Worm (Caenorhabditis elegans) whole organism, young adult: ENCODE data around the gene R05D3.3.

Experiments
- B0336.3 ChIP-seq: fragments of 200-800 bp; sonication (Bioruptor generic); IDR thresholded peaks from 2 replicates; pipeline ENCODE4 v1.3.6; 2022; ENCODE audit warnings: missing genetic modification characterization, missing compliant biosample characterization
- F39B2.1 ChIP-seq: fragments of 200-800 bp; sonication (Bioruptor generic); IDR thresholded peaks from 2 replicates; pipeline ENCODE4 v1.3.6; 2022; ENCODE audit warnings: missing genetic modification reagents, missing genetic modification characterization, missing compliant biosample characterization
- F49E8.2 ChIP-seq: sonication (generic microtip); optimal IDR thresholded peaks from 3 replicates; lab custom pipeline; 2017; ENCODE audit warnings: missing genetic modification characterization, mild to moderate bottlenecking, missing compliant biosample characterization, antibody characterized with exemption, moderate library complexity; ENCODE audit not compliant: insufficient read depth
- K12H6.12 ChIP-seq: fragments of 200-800 bp; sonication (Bioruptor generic); optimal IDR thresholded peaks from 2 replicates; lab custom pipeline; 2018; ENCODE audit warnings: mild to moderate bottlenecking, missing genetic modification characterization, missing compliant biosample characterization
- Y53G8AR.9 ChIP-seq: fragments of 200-800 bp; sonication (Bioruptor generic); conservative IDR thresholded peaks from 2 replicates; pipeline ENCODE4 v1.3.6; 2022; ENCODE audit warnings: missing genetic modification reagents, missing genetic modification characterization, missing compliant biosample characterization
- Y56A3A.18 ChIP-seq: fragments of 200-800 bp; sonication (Bioruptor generic); IDR thresholded peaks from 2 replicates; pipeline ENCODE4 v1.3.6; 2022; ENCODE audit warnings: missing genetic modification reagents, missing genetic modification characterization, missing compliant biosample characterization
- Y79H2A.3 ChIP-seq: fragments of 200-800 bp; sonication (Bioruptor generic); conservative IDR thresholded peaks from 2 replicates; pipeline ENCODE4 v1.3.6; 2022; ENCODE audit warnings: missing genetic modification reagents, missing genetic modification characterization, missing compliant biosample characterization
- Y95B8A.8 ChIP-seq: fragments of 200-800 bp; sonication (Bioruptor generic); IDR thresholded peaks from 2 replicates; pipeline ENCODE4 v1.3.6; 2022; ENCODE audit warnings: missing genetic modification reagents, missing genetic modification characterization, missing compliant biosample characterization
- akir-1 ChIP-seq: fragments of 200-800 bp; sonication (Bioruptor generic); optimal IDR thresholded peaks from 2 replicates; lab custom pipeline; 2018; ENCODE audit warnings: mild to moderate bottlenecking, missing genetic modification characterization, moderate library complexity, missing compliant biosample characterization
- atf-7 ChIP-seq: sonication (generic microtip); optimal IDR thresholded peaks from 2 replicates; lab custom pipeline; 2017; ENCODE audit warnings: mild to moderate bottlenecking, missing genetic modification characterization, missing compliant biosample characterization
- attf-3 ChIP-seq: fragments of 200-800 bp; sonication (Bioruptor generic); conservative IDR thresholded peaks from 2 replicates; pipeline ENCODE4 v1.3.6; 2022; ENCODE audit warnings: missing genetic modification reagents, missing genetic modification characterization, missing compliant biosample characterization
- bed-2 ChIP-seq: fragments of 200-800 bp; sonication (Bioruptor generic); IDR thresholded peaks from 2 replicates; pipeline ENCODE4 v1.3.6; 2022; ENCODE audit warnings: missing genetic modification reagents, missing genetic modification characterization, missing compliant biosample characterization
- cebp-1 ChIP-seq, 2 experiments: fragments of 200-800 bp in 1 of 2; sonication (Bioruptor generic) in 1 of 2; sonication (generic microtip) in 1 of 2; IDR thresholded peaks in 1 of 2; optimal IDR thresholded peaks in 1 of 2; 2 replicates each; pipeline versions ENCODE4 v1.3.6 to Lab custom; 2017 to 2022; ENCODE audit warnings: missing compliant biosample characterization in 2 of 2, missing genetic modification characterization in 2 of 2, mild to moderate bottlenecking in 1 of 2, missing genetic modification reagents in 1 of 2, moderate library complexity in 1 of 2
- chd-7 ChIP-seq: sonication (generic microtip); optimal IDR thresholded peaks from 2 replicates; lab custom pipeline; 2016; ENCODE audit warnings: mild to moderate bottlenecking, missing genetic modification characterization, moderate library complexity, missing compliant biosample characterization
- dox-1 ChIP-seq: fragments of 200-800 bp; sonication (Bioruptor generic); IDR thresholded peaks from 2 replicates; pipeline ENCODE4 v1.3.6; 2022; ENCODE audit warnings: missing genetic modification reagents, missing genetic modification characterization, missing compliant biosample characterization
- egl-44 ChIP-seq: fragments of 200-800 bp; sonication (Bioruptor generic); IDR thresholded peaks from 2 replicates; pipeline ENCODE4 v1.3.6; 2022; ENCODE audit warnings: missing genetic modification reagents, missing genetic modification characterization, missing compliant biosample characterization
- hmg-1.2 ChIP-seq: fragments of 200-800 bp; sonication (Bioruptor generic); IDR thresholded peaks from 2 replicates; pipeline ENCODE4 v1.3.6; 2022; ENCODE audit warnings: missing genetic modification reagents, missing genetic modification characterization, missing compliant biosample characterization
- let-607 ChIP-seq, 2 experiments: fragments of 200-800 bp in 1 of 2; sonication (Bioruptor generic) in 1 of 2; sonication (generic microtip) in 1 of 2; optimal IDR thresholded peaks; 2 replicates each; lab custom pipeline; 2016 to 2018; ENCODE audit warnings: mild to moderate bottlenecking in 2 of 2, missing compliant biosample characterization in 2 of 2, missing genetic modification characterization in 2 of 2, moderate library complexity in 2 of 2, missing genotype in 1 of 2
- lin-35 ChIP-seq, 3 experiments: fragments of 150-350 bp in 2 of 3; sonication (generic microtip) in 1 of 3; optimal IDR thresholded peaks; 2 replicates each; lab custom pipeline; 2014 to 2018; ENCODE audit warnings: missing biosample characterization in 3 of 3, missing genetic modification characterization in 3 of 3, missing genetic modification reagents in 3 of 3
- lin-54 ChIP-seq: fragments of 200-800 bp; sonication (Bioruptor generic); optimal IDR thresholded peaks from 2 replicates; lab custom pipeline; 2018; ENCODE audit warnings: mild to moderate bottlenecking, missing genetic modification characterization, missing compliant biosample characterization
- lir-1 ChIP-seq: fragments of 200-800 bp; sonication (Bioruptor generic); conservative IDR thresholded peaks from 2 replicates; pipeline ENCODE4 v1.3.6; 2022; ENCODE audit warnings: missing genetic modification reagents, missing genetic modification characterization, missing compliant biosample characterization
- madf-10 ChIP-seq: sonication (generic microtip); optimal IDR thresholded peaks from 2 replicates; lab custom pipeline; 2016; ENCODE audit warnings: mild to moderate bottlenecking, missing genetic modification characterization, missing compliant biosample characterization
- mel-28 ChIP-seq: sonication (generic microtip); optimal IDR thresholded peaks from 2 replicates; lab custom pipeline; 2016; ENCODE audit warnings: borderline replicate concordance, mild to moderate bottlenecking, missing genetic modification characterization, missing compliant biosample characterization
- nhr-80 ChIP-seq: sonication (generic microtip); optimal IDR thresholded peaks from 2 replicates; lab custom pipeline; 2016; ENCODE audit warnings: missing genetic modification characterization, missing compliant biosample characterization
- pha-4 ChIP-seq: fragments of 150-350 bp; sonication (generic microtip); optimal IDR thresholded peaks from 2 replicates; lab custom pipeline; 2014; ENCODE audit warnings: missing biosample characterization, missing genetic modification reagents, missing genetic modification characterization
- sdz-38 ChIP-seq: sonication (generic microtip); optimal IDR thresholded peaks from 2 replicates; lab custom pipeline; 2016; ENCODE audit warnings: missing genotype, missing genetic modification characterization, missing compliant biosample characterization
- snpc-1.1 ChIP-seq: sonication (generic microtip); optimal IDR thresholded peaks from 2 replicates; lab custom pipeline; 2017; ENCODE audit warnings: missing genetic modification characterization, mild to moderate bottlenecking, missing compliant biosample characterization, antibody characterized with exemption, moderate library complexity, missing genotype, missing genetic modification reagents; ENCODE audit not compliant: insufficient read depth
- tbp1 ChIP-seq: fragments of 200-800 bp; sonication (Bioruptor generic); optimal IDR thresholded peaks from 2 replicates; lab custom pipeline; 2018; ENCODE audit warnings: mild to moderate bottlenecking, missing genetic modification characterization, missing compliant biosample characterization
- ztf-22 ChIP-seq: fragments of 200-800 bp; sonication (Bioruptor generic); optimal IDR thresholded peaks from 2 replicates; lab custom pipeline; 2018; ENCODE audit warnings: mild to moderate bottlenecking, missing genetic modification characterization, moderate library complexity, missing compliant biosample characterization
- ztf-25 ChIP-seq: fragments of 200-800 bp; sonication (Bioruptor generic); IDR thresholded peaks from 2 replicates; pipeline ENCODE4 v1.3.6; 2022; ENCODE audit warnings: missing genetic modification reagents, missing genetic modification characterization, missing compliant biosample characterization

Gene R05D3.3

ce11 chrIII:8322645-8323213 lies 41.1 kb upstream of the R05D3.3 start, which contains the start of gene F10E9.1:
Gene F10E9.1 (plus strand): TSS chrIII:8323163.
- TF ChIP-seq ztf-22 (GFP tag; lab: Kevin White, UChicago) (no peak), ztf-25 (GFP tag; lab: Robert Waterston, UW) (no peak)

DNA sequence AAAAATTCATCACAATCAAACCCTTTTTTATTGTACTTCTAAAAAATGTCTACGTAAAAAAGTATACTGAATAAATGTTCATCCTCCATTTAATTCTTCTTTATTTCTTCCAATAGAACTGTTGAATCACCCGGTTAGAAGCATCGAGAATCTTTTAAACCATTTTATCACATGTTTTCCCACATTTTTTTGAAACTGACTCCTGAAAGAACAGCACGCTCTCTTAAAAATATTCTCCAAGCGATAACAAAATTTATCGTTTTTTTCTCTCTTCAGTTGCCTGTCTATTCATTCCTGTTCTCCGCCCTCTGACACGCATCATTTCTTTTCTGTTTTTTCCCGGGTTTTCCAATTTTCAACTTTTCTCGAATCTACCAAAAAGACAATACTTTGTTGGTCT lies 39.4 kb upstream of the R05D3.3 start, which contains the start of gene F10E9.12:
Gene F10E9.12, plus strand, starts transcription at position 131 of the 400 bp plus-strand sequence.
- TF ChIP-seq cebp-1 (GFP tag; IDR thresholded peaks at IDR 0.05; lab: Robert Waterston, UW) (no peak), cebp-1 (tag; optimal IDR thresholded peaks at IDR 0.05; lab: Kevin White, UChicago) (peak; percentile 30), tbp1 (GFP tag; lab: Kevin White, UChicago) (peak; percentile 2), dox-1 (GFP tag; lab: Robert Waterston, UW) (no peak), attf-3 (GFP tag; lab: Robert Waterston, UW) (no peak), nhr-80 (peak; percentile 56)

ce11 chrIII:8325574-8326513 lies 38.0 kb upstream of the R05D3.3 start, which contains the start of gene ZC262.13:
Gene ZC262.13 (plus strand): TSS chrIII:8326214.
- TF ChIP-seq tbp1 (GFP tag; lab: Kevin White, UChicago) (no peak), atf-7 (tag; lab: Kevin White, UChicago) (peak; percentile 41), bed-2 (GFP tag; lab: Robert Waterston, UW) (no peak), mel-28 (no peak), B0336.3 (GFP tag; lab: Robert Waterston, UW) (peak; percentile 34; the same call in 1 of the 2 replicates), dox-1 (GFP tag; lab: Robert Waterston, UW) (peak; percentile 7; the same call in 1 of the 2 replicates), cebp-1 (GFP tag; IDR thresholded peaks at IDR 0.05; lab: Robert Waterston, UW) (peak; percentile 60; the same call in 1 of the 2 replicates), cebp-1 (tag; optimal IDR thresholded peaks at IDR 0.05; lab: Kevin White, UChicago) (peak; percentile 80), Y95B8A.8 (peak; percentile 79), lin-35 (GFP tag; optimal IDR thresholded peaks at IDR 0.05; lab: Kevin White, UChicago) (peak in 1 of 3 experiments; percentile 11), egl-44 (GFP tag; lab: Robert Waterston, UW) (0 out of 2 replicates have a peak, but pooled peaks have one; percentile 17), Y56A3A.18 (GFP tag; lab: Robert Waterston, UW) (0 out of 2 replicates have a peak, but pooled peaks have one; percentile 43), hmg-1.2 (GFP tag; lab: Robert Waterston, UW) (0 out of 2 replicates have a peak, but pooled peaks have one; percentile 17), madf-10 (peak; percentile 2), lin-54 (GFP tag; lab: Kevin White, UChicago) (peak; percentile 6), nhr-80 (peak; percentile 73), lir-1 (GFP tag; lab: Robert Waterston, UW) (no peak), akir-1 (no peak), let-607 (tag; optimal IDR thresholded peaks at IDR 0.05; lab: Kevin White, UChicago) (peak in 1 of 2 experiments; percentile 42), Y53G8AR.9 (GFP tag; lab: Robert Waterston, UW) (0 out of 2 replicates have a peak, but pooled peaks have one; percentile 52), Y79H2A.3 (GFP tag; lab: Robert Waterston, UW) (peak; percentile 30; the same call in 1 of the 2 replicates)

DNA sequence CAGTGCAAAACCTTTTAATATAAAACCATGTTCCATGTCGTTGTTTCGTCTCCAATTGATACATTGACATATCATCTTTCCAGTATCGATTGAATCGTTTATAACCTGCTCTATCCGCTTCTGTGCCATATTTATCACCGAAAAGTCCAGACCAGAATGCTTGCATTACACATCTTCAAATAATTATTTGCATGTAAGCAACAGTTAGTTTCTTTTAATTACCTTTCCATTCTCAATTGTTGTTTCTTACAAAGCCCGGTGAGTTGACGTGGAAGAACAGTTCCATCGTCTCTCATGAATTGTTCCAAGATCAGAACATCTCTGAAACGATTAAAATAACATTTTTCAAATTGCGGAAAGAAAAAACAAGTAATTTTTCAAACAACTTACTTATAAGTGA lies 32.6 kb upstream of the R05D3.3 start, which contains the start of gene iglr-2:
Gene iglr-2, minus strand, starts transcription at position 101 of the 400 bp plus-strand sequence.
- TF ChIP-seq F39B2.1 (GFP tag; lab: Robert Waterston, UW) (no peak), snpc-1.1 (tag; lab: Kevin White, UChicago) (no peak), sdz-38 (tag; lab: Kevin White, UChicago) (no peak), chd-7 (tag; lab: Kevin White, UChicago) (no peak), pha-4 (tag; lab: Kevin White, UChicago) (no peak), K12H6.12 (no peak), F49E8.2 (tag; lab: Kevin White, UChicago) (no peak)
- TF ChIP-seq, all 124 proteins: peak for 0
